Worm (Caenorhabditis elegans) whole organism, young adult: Measurements from ENCODE around the gene hpk-1.

Experiments used
- K11D2.4 ChIP-seq: fragments of 200-800 bp; sonication (Bioruptor generic); IDR thresholded peaks from 2 replicates; pipeline ENCODE4 v1.3.6; 2022; ENCODE audit warnings: missing genetic modification reagents, missing genetic modification characterization, missing compliant biosample characterization
- ama-1 ChIP-seq, 3 experiments: fragments of 150-350 bp in 1 of 3; sonication (generic microtip) in 2 of 3; optimal IDR thresholded peaks; 2 replicates each; lab custom pipeline; 2014 to 2018; ENCODE audit warnings: missing biosample characterization in 2 of 3, missing genetic modification characterization in 2 of 3, missing genetic modification reagents in 2 of 3
- cebp-2 ChIP-seq: fragments of 200-800 bp; sonication (Bioruptor generic); IDR thresholded peaks from 2 replicates; pipeline ENCODE4 v1.3.6; 2022; ENCODE audit warnings: missing genetic modification characterization, missing compliant biosample characterization
- him-1 ChIP-seq: sonication (generic microtip); optimal IDR thresholded peaks from 2 replicates; lab custom pipeline; 2016; ENCODE audit warnings: missing genotype, missing genetic modification reagents, missing genetic modification characterization, missing compliant biosample characterization
- hlh-26 ChIP-seq: fragments of 200-800 bp; sonication (Bioruptor generic); conservative IDR thresholded peaks from 2 replicates; pipeline ENCODE4 v1.3.6; 2022; ENCODE audit warnings: missing genetic modification reagents, missing genetic modification characterization, missing compliant biosample characterization
- lin-35 ChIP-seq, 3 experiments: fragments of 150-350 bp in 2 of 3; sonication (generic microtip) in 1 of 3; optimal IDR thresholded peaks; 2 replicates each; lab custom pipeline; 2014 to 2018; ENCODE audit warnings: missing biosample characterization in 3 of 3, missing genetic modification characterization in 3 of 3, missing genetic modification reagents in 3 of 3
- lin-54 ChIP-seq: fragments of 200-800 bp; sonication (Bioruptor generic); optimal IDR thresholded peaks from 2 replicates; lab custom pipeline; 2018; ENCODE audit warnings: mild to moderate bottlenecking, missing genetic modification characterization, missing compliant biosample characterization
- madf-10 ChIP-seq: sonication (generic microtip); optimal IDR thresholded peaks from 2 replicates; lab custom pipeline; 2016; ENCODE audit warnings: mild to moderate bottlenecking, missing genetic modification characterization, missing compliant biosample characterization
- nhr-90 ChIP-seq: sonication (generic microtip); optimal IDR thresholded peaks from 2 replicates; lab custom pipeline; 2016; ENCODE audit warnings: missing genotype, mild to moderate bottlenecking, missing genetic modification characterization, missing compliant biosample characterization
- pha-4 ChIP-seq: fragments of 150-350 bp; sonication (generic microtip); optimal IDR thresholded peaks from 2 replicates; lab custom pipeline; 2014; ENCODE audit warnings: missing biosample characterization, missing genetic modification reagents, missing genetic modification characterization
- repo-1 ChIP-seq: sonication (generic microtip); optimal IDR thresholded peaks from 2 replicates; lab custom pipeline; 2017; ENCODE audit warnings: mild to moderate bottlenecking, missing genetic modification characterization, missing compliant biosample characterization
- snpc-3.4 ChIP-seq: sonication (generic microtip); optimal IDR thresholded peaks from 2 replicates; lab custom pipeline; 2017; ENCODE audit warnings: missing genetic modification characterization, mild to moderate bottlenecking, missing compliant biosample characterization, antibody characterized with exemption, moderate library complexity, missing genotype, missing genetic modification reagents
- zim-3 ChIP-seq: sonication (generic microtip); optimal IDR thresholded peaks from 2 replicates; lab custom pipeline; 2017; ENCODE audit warnings: mild to moderate bottlenecking, missing genetic modification characterization, moderate library complexity, missing compliant biosample characterization
- ztf-18 ChIP-seq: sonication (generic microtip); optimal IDR thresholded peaks from 2 replicates; lab custom pipeline; 2016; ENCODE audit warnings: missing genotype, mild to moderate bottlenecking, missing genetic modification characterization, missing compliant biosample characterization

- TF ChIP-seq ztf-18 (tag; lab: Kevin White, UChicago) (no peak), snpc-3.4 (tag; lab: Kevin White, UChicago) (no peak), zim-3 (tag; lab: Kevin White, UChicago) (no peak), cebp-2 (GFP tag; lab: Robert Waterston, UW) (no peak), lin-54 (GFP tag; lab: Kevin White, UChicago) (no peak), madf-10 (tag; lab: Kevin White, UChicago) (no peak), lin-35 (GFP tag; optimal IDR thresholded peaks at IDR 0.05; lab: Kevin White, UChicago) (no peak), ama-1 (optimal IDR thresholded peaks at IDR 0.05; lab: Kevin White, UChicago) (no peak), ama-1 (GFP tag; optimal IDR thresholded peaks at IDR 0.05; lab: Kevin White, UChicago) (no peak), pha-4 (tag; lab: Kevin White, UChicago) (no peak), nhr-90 (tag; lab: Kevin White, UChicago) (no peak), him-1 (tag; lab: Kevin White, UChicago) (no peak), repo-1 (no peak), K11D2.4 (no peak), hlh-26 (no peak)
These were observed 43.2 kb upstream of the hpk-1 start, which contains the start of gene C52B9.4 for ce11 chrX:4260297-4260696.
